Fruit fly (Drosophila melanogaster) whole organism, embryonic: Measurements from ENCODE around the gene Rchy1.

Experiments
- CG1024 ChIP-seq: fragments of 200-800 bp; sonication (Bioruptor generic); IDR thresholded peaks from 2 replicates; pipeline ENCODE4 v1.3.6; 2022; ENCODE audit warnings: missing biosample characterization, missing genetic modification characterization
- CG10267 ChIP-seq: fragments of 200-800 bp; sonication (Bioruptor generic); optimal IDR thresholded peaks from 2 replicates; lab custom pipeline; 2018; ENCODE audit warnings: missing biosample characterization, mild to moderate bottlenecking, missing genetic modification characterization, moderate library complexity
- CG10543 ChIP-seq: fragments of 200-800 bp; sonication (Bioruptor generic); optimal IDR thresholded peaks from 3 replicates; lab custom pipeline; 2017; ENCODE audit warnings: missing biosample characterization, mild to moderate bottlenecking, missing genetic modification characterization, moderate library complexity
- CG11504 ChIP-seq: fragments of 200-800 bp; sonication (Bioruptor generic); optimal IDR thresholded peaks from 3 replicates; lab custom pipeline; 2019; ENCODE audit warnings: missing biosample characterization, mild to moderate bottlenecking, missing genetic modification characterization, moderate library complexity
- CG11695 ChIP-seq: fragments of 200-800 bp; sonication (Bioruptor generic); IDR thresholded peaks from 3 replicates; pipeline ENCODE4 v1.3.6; 2022; ENCODE audit warnings: missing biosample characterization, missing genetic modification characterization
- CG12659 ChIP-seq: fragments of 200-800 bp; sonication (Bioruptor generic); optimal IDR thresholded peaks from 3 replicates; lab custom pipeline; 2017; ENCODE audit warnings: mild to moderate bottlenecking, missing biosample characterization, missing genetic modification reagents, missing genetic modification characterization
- CG14014 ChIP-seq: fragments of 200-800 bp; sonication (Bioruptor generic); IDR thresholded peaks from 2 replicates; pipeline ENCODE4 v1.3.6; 2022; ENCODE audit warnings: missing biosample characterization, missing genetic modification characterization
- CG15073 ChIP-seq: fragments of 200-800 bp; sonication (Bioruptor generic); optimal IDR thresholded peaks from 2 replicates; lab custom pipeline; 2016; ENCODE audit warnings: missing biosample characterization, missing genetic modification characterization
- CG17359 ChIP-seq: fragments of 200-800 bp; sonication (Bioruptor generic); optimal IDR thresholded peaks from 3 replicates; lab custom pipeline; 2018; ENCODE audit warnings: missing biosample characterization, mild to moderate bottlenecking, missing genetic modification characterization, moderate library complexity
- CG18599 ChIP-seq: fragments of 200-800 bp; sonication (Bioruptor generic); optimal IDR thresholded peaks from 3 replicates; lab custom pipeline; 2017; ENCODE audit warnings: missing biosample characterization, missing genetic modification characterization, mild to moderate bottlenecking, moderate library complexity, missing genetic modification reagents
- CG2120 ChIP-seq: fragments of 200-800 bp; sonication (Bioruptor generic); optimal IDR thresholded peaks from 3 replicates; lab custom pipeline; 2016; ENCODE audit warnings: missing biosample characterization, missing genetic modification characterization
- CG30020 ChIP-seq: fragments of 200-800 bp; optimal IDR thresholded peaks from 2 replicates; lab custom pipeline; 2019; ENCODE audit warnings: missing biosample characterization, mild to moderate bottlenecking, missing genetic modification characterization, moderate library complexity
- CG31388 ChIP-seq: fragments of 200-800 bp; sonication (Bioruptor generic); optimal IDR thresholded peaks from 2 replicates; lab custom pipeline; 2016; ENCODE audit warnings: missing biosample characterization, missing genetic modification characterization
- CG34422 ChIP-seq: fragments of 200-800 bp; sonication (Bioruptor generic); IDR thresholded peaks from 3 replicates; pipeline ENCODE4 v1.3.6; 2022; ENCODE audit warnings: missing biosample characterization, missing genetic modification characterization
- CG3847 ChIP-seq: fragments of 200-800 bp; sonication (Bioruptor generic); IDR thresholded peaks from 2 replicates; pipeline ENCODE4 v1.3.6; 2022; ENCODE audit warnings: missing biosample characterization, missing genetic modification characterization
- CG4707 ChIP-seq: fragments of 200-800 bp; sonication (Bioruptor generic); optimal IDR thresholded peaks from 2 replicates; lab custom pipeline; 2018; ENCODE audit warnings: missing biosample characterization, mild to moderate bottlenecking, missing genetic modification characterization, moderate library complexity
- CG4820 ChIP-seq: fragments of 200-800 bp; sonication (Bioruptor generic); optimal IDR thresholded peaks from 3 replicates; lab custom pipeline; 2016; ENCODE audit warnings: missing biosample characterization, missing genetic modification characterization
- CG6683 ChIP-seq: fragments of 200-800 bp; sonication (Bioruptor generic); optimal IDR thresholded peaks from 2 replicates; lab custom pipeline; 2017; ENCODE audit warnings: missing biosample characterization, mild to moderate bottlenecking, missing genetic modification characterization, missing genetic modification reagents
- CG7271 ChIP-seq: fragments of 200-800 bp; sonication (Bioruptor generic); optimal IDR thresholded peaks from 2 replicates; lab custom pipeline; 2018; ENCODE audit warnings: missing biosample characterization, mild to moderate bottlenecking, missing genetic modification characterization, moderate library complexity
- CG8944 ChIP-seq: fragments of 200-800 bp; sonication (Bioruptor generic); optimal IDR thresholded peaks from 3 replicates; lab custom pipeline; 2016; ENCODE audit warnings: missing biosample characterization, missing genetic modification characterization
- CG9817 ChIP-seq: fragments of 200-800 bp; sonication (Bioruptor generic); optimal IDR thresholded peaks from 2 replicates; lab custom pipeline; 2018; ENCODE audit warnings: missing biosample characterization, mild to moderate bottlenecking, missing genetic modification characterization, moderate library complexity
- E2f1 ChIP-seq: fragments of 200-800 bp; sonication (Bioruptor generic); IDR thresholded peaks from 2 replicates; pipeline ENCODE4 v1.3.6; 2022; ENCODE audit warnings: missing biosample characterization, missing genetic modification characterization
- HHEX ChIP-seq: fragments of 200-800 bp; sonication (Bioruptor generic); optimal IDR thresholded peaks from 3 replicates; lab custom pipeline; 2017; ENCODE audit warnings: missing biosample characterization, mild to moderate bottlenecking, missing genetic modification characterization, missing genetic modification reagents
- HmgZ ChIP-seq: fragments of 200-800 bp; sonication (Bioruptor generic); optimal IDR thresholded peaks from 2 replicates; lab custom pipeline; 2018; ENCODE audit warnings: missing biosample characterization, mild to moderate bottlenecking, missing genetic modification characterization
- Hr78 ChIP-seq, 2 experiments: fragments of 200-800 bp in 1 of 2; fragments of >200 bp in 1 of 2; sonication (Bioruptor generic) in 1 of 2; optimal IDR thresholded peaks; 2 replicates each; lab custom pipeline; 2017 to 2019; ENCODE audit warnings: missing biosample characterization in 2 of 2, missing genetic modification characterization in 2 of 2, mild to moderate bottlenecking in 1 of 2, moderate library complexity in 1 of 2
- Oaz ChIP-seq: fragments of 200-800 bp; sonication (Bioruptor generic); IDR thresholded peaks from 2 replicates; pipeline ENCODE4 v1.3.6; 2022; ENCODE audit warnings: missing biosample characterization, missing genetic modification characterization
- Optix ChIP-seq: fragments of 200-800 bp; sonication (Bioruptor generic); IDR thresholded peaks from 3 replicates; pipeline ENCODE4 v1.3.6; 2022; ENCODE audit warnings: missing biosample characterization, missing genetic modification characterization
- Poxn ChIP-seq: fragments of 200-800 bp; sonication (Bioruptor generic); IDR thresholded peaks from 2 replicates; pipeline ENCODE4 v1.3.6; 2022; ENCODE audit warnings: missing biosample characterization, missing genetic modification characterization
- Ptx1 ChIP-seq: fragments of 200-800 bp; sonication (Bioruptor generic); IDR thresholded peaks from 2 replicates; pipeline ENCODE4 v1.3.6; 2022; ENCODE audit warnings: missing biosample characterization, missing genetic modification characterization
- Scr ChIP-seq: fragments of 200-800 bp; sonication (Bioruptor generic); IDR thresholded peaks from 2 replicates; pipeline ENCODE4 v1.3.6; 2022; ENCODE audit warnings: missing biosample characterization, missing genetic modification characterization; ENCODE audit not compliant: partially characterized antibody
- ap ChIP-seq: fragments of 200-800 bp; sonication (Bioruptor generic); IDR thresholded peaks from 2 replicates; pipeline ENCODE4 v1.3.6; 2022; ENCODE audit warnings: missing biosample characterization, missing genetic modification characterization
- bowl ChIP-seq: fragments of 200-800 bp; sonication (Bioruptor generic); IDR thresholded peaks from 2 replicates; pipeline ENCODE4 v1.3.6; 2022; ENCODE audit warnings: missing biosample characterization, missing genetic modification characterization
- caup ChIP-seq: fragments of 200-800 bp; sonication (Bioruptor generic); optimal IDR thresholded peaks from 3 replicates; lab custom pipeline; 2017; ENCODE audit warnings: missing biosample characterization, mild to moderate bottlenecking, missing genetic modification characterization, moderate library complexity; ENCODE audit not compliant: severe bottlenecking
- cwo ChIP-seq: fragments of 200-800 bp; sonication (Bioruptor generic); optimal IDR thresholded peaks from 3 replicates; lab custom pipeline; 2017; ENCODE audit warnings: missing biosample characterization, missing genetic modification characterization, mild to moderate bottlenecking, moderate library complexity, missing genetic modification reagents
- da ChIP-seq: fragments of 200-800 bp; sonication (Bioruptor generic); optimal IDR thresholded peaks from 2 replicates; lab custom pipeline; 2016; ENCODE audit warnings: missing biosample characterization, missing genetic modification characterization
- dpn ChIP-seq, 2 experiments: fragments of 200-800 bp; sonication (Bioruptor generic); optimal IDR thresholded peaks; 3 replicates each; lab custom pipeline; 2016; ENCODE audit warnings: missing biosample characterization in 2 of 2, missing genetic modification characterization in 2 of 2
- grau ChIP-seq: fragments of 200-800 bp; optimal IDR thresholded peaks from 3 replicates; lab custom pipeline; 2019; ENCODE audit warnings: missing biosample characterization, mild to moderate bottlenecking, missing genetic modification characterization, moderate library complexity
- kah ChIP-seq: fragments of 200-800 bp; sonication (Bioruptor generic); optimal IDR thresholded peaks from 2 replicates; lab custom pipeline; 2018; ENCODE audit warnings: missing biosample characterization, mild to moderate bottlenecking, missing genetic modification characterization
- lmd ChIP-seq: fragments of 200-800 bp; sonication (Bioruptor generic); IDR thresholded peaks from 2 replicates; pipeline ENCODE4 v1.3.6; 2022; ENCODE audit warnings: missing biosample characterization, missing genetic modification characterization
- mirr ChIP-seq: fragments of 200-800 bp; sonication (Bioruptor generic); optimal IDR thresholded peaks from 3 replicates; lab custom pipeline; 2018; ENCODE audit warnings: missing biosample characterization, mild to moderate bottlenecking, missing genetic modification characterization
- pfk ChIP-seq: fragments of 200-800 bp; sonication (Bioruptor generic); optimal IDR thresholded peaks from 2 replicates; lab custom pipeline; 2018; ENCODE audit warnings: missing biosample characterization, mild to moderate bottlenecking, missing genetic modification characterization, moderate library complexity
- pros ChIP-seq: fragments of 200-800 bp; sonication (Bioruptor generic); optimal IDR thresholded peaks from 3 replicates; lab custom pipeline; 2019; ENCODE audit warnings: missing biosample characterization, mild to moderate bottlenecking, missing genetic modification characterization, moderate library complexity
- pum ChIP-seq: fragments of 200-800 bp; sonication (Bioruptor generic); optimal IDR thresholded peaks from 2 replicates; lab custom pipeline; 2016; ENCODE audit warnings: missing biosample characterization, missing genetic modification characterization
- salm ChIP-seq: fragments of 200-800 bp; sonication (Bioruptor generic); optimal IDR thresholded peaks from 2 replicates; lab custom pipeline; 2018; ENCODE audit warnings: missing biosample characterization, mild to moderate bottlenecking, missing genetic modification characterization
- sna ChIP-seq: fragments of 200-800 bp; sonication (Bioruptor generic); IDR thresholded peaks from 2 replicates; pipeline ENCODE4 v1.3.6; 2022; ENCODE audit warnings: missing biosample characterization, missing genetic modification characterization; ENCODE audit not compliant: partially characterized antibody
- sug ChIP-seq: fragments of 200-800 bp; optimal IDR thresholded peaks from 2 replicates; lab custom pipeline; 2019; ENCODE audit warnings: missing biosample characterization, mild to moderate bottlenecking, missing genetic modification characterization, moderate library complexity
- zen ChIP-seq: fragments of 200-800 bp; sonication (Bioruptor generic); optimal IDR thresholded peaks from 3 replicates; lab custom pipeline; 2018; ENCODE audit warnings: missing biosample characterization, mild to moderate bottlenecking, missing genetic modification characterization, moderate library complexity
- zf30C ChIP-seq: fragments of 200-800 bp; sonication (Bioruptor generic); optimal IDR thresholded peaks from 3 replicates; lab custom pipeline; 2018; ENCODE audit warnings: missing biosample characterization, mild to moderate bottlenecking, missing genetic modification characterization
- zfh2 ChIP-seq: fragments of 200-800 bp; sonication (Bioruptor generic); optimal IDR thresholded peaks from 2 replicates; lab custom pipeline; 2016; ENCODE audit warnings: missing biosample characterization, missing genetic modification characterization

Rchy1 gene

DNA sequence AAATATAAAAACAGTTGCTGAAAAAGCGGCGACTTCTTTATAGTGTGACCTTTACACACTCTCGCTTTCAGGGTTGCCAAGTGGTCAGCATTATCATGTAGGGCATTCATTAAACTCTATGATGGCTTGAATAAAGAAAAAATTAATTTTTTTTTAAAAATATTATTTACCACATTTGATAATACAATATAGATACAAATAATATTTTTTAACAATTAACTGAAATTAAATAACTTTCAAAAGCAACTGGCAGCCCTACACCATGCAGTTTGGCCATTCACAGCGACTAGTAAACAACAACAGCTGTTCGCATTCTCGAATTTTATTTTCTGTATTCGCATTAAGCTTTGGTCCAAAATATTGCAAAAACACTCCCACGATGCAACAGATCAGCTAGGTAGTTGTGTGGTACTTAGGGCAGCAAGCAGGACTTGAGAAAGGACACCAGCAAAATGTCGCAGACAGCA is 25.3 kb upstream of the Rchy1 start, which contains the start of the genes Phf5a and CG31638 (continued):
- TF ChIP-seq CG1024 (GFP tag; lab: Robert Waterston, UW), result peak; percentile 64
- no peak for TF ChIP-seq Scr (GFP tag; lab: Robert Waterston, UW)
- TF ChIP-seq HmgZ, result peak; percentile 97
- peak; percentile 49 for TF ChIP-seq CG4707 (GFP tag; lab: Kevin White, UChicago)
- no peak for TF ChIP-seq Hr78 (GFP tag; optimal IDR thresholded peaks at IDR 0.05; lab: Kevin White, UChicago)
- peak; percentile 94 for TF ChIP-seq CG12659
- peak; percentile 93 for TF ChIP-seq CG10267 (tag; lab: Kevin White, UChicago)
- TF ChIP-seq Poxn (GFP tag; lab: Robert Waterston, UW), result no peak
- TF ChIP-seq cwo, result peak; percentile 87
- peak; percentile 20 for TF ChIP-seq salm (tag; lab: Kevin White, UChicago)
- TF ChIP-seq CG18599, result peak; percentile 96
- TF ChIP-seq CG6683 (GFP tag; lab: Kevin White, UChicago), result peak; percentile 84
- peak; percentile 66 to 92 for TF ChIP-seq dpn (GFP tag; optimal IDR thresholded peaks at IDR 0.05; lab: Kevin White, UChicago)
- peak; percentile 72 for TF ChIP-seq CG8944 (GFP tag; lab: Kevin White, UChicago)
- TF ChIP-seq E2f1, result peak; percentile 98
- TF ChIP-seq sug, result peak; percentile 66
- peak; percentile 82 for TF ChIP-seq CG9817 (tag; lab: Kevin White, UChicago)
- peak; percentile 58 for TF ChIP-seq CG30020 (tag; lab: Kevin White, UChicago)
- TF ChIP-seq CG34422 (GFP tag; lab: Robert Waterston, UW), result peak; percentile 98
- TF ChIP-seq kah (GFP tag; lab: Kevin White, UChicago), result peak; percentile 78
- TF ChIP-seq CG3847 (GFP tag; lab: Robert Waterston, UW), result peak; percentile 90
- TF ChIP-seq CG31388 (GFP tag; lab: Kevin White, UChicago), result peak; percentile 48
- peak; percentile 84 for TF ChIP-seq CG10543 (GFP tag; lab: Kevin White, UChicago)
- TF ChIP-seq CG11504 (tag; lab: Kevin White, UChicago), result no peak
- TF ChIP-seq zf30C (GFP tag; lab: Kevin White, UChicago), result no peak
- peak; percentile 93 for TF ChIP-seq CG11695
- no peak for TF ChIP-seq pros (GFP tag; lab: Kevin White, UChicago)
- TF ChIP-seq HHEX (GFP tag; lab: Kevin White, UChicago), result peak; percentile 93
- no peak for TF ChIP-seq da
- TF ChIP-seq CG2120 (GFP tag; lab: Kevin White, UChicago), result peak; percentile 93
- peak; percentile 63; the same call in 1 of the 2 replicates for TF ChIP-seq Oaz (GFP tag; lab: Robert Waterston, UW)
- peak; percentile 90 for TF ChIP-seq zfh2
- TF ChIP-seq mirr (GFP tag; lab: Kevin White, UChicago), result peak; percentile 70
- peak; percentile 62 for TF ChIP-seq pum
- TF ChIP-seq CG17359 (tag; lab: Kevin White, UChicago), result peak; percentile 99
- no peak for TF ChIP-seq CG15073
- TF ChIP-seq grau (tag; lab: Kevin White, UChicago), result peak; percentile 82
- TF ChIP-seq ap (GFP tag; lab: Robert Waterston, UW), result peak; percentile 66; the same call in 1 of the 2 replicates
- TF ChIP-seq CG4820 (GFP tag; lab: Kevin White, UChicago), result peak; percentile 51
- TF ChIP-seq Optix (GFP tag; lab: Robert Waterston, UW), result peak; percentile 89
- TF ChIP-seq pfk, result peak; percentile 52
- peak; percentile 64 for TF ChIP-seq lmd (GFP tag; lab: Robert Waterston, UW)
- TF ChIP-seq caup (GFP tag; lab: Kevin White, UChicago), result peak; percentile 83
- peak; percentile 98 for TF ChIP-seq zen
- TF ChIP-seq CG14014 (GFP tag; lab: Robert Waterston, UW), result peak; percentile 92
- TF ChIP-seq Ptx1 (GFP tag; lab: Robert Waterston, UW), result peak; percentile 73
- TF ChIP-seq bowl (GFP tag; lab: Robert Waterston, UW), result 0 out of 2 replicates have a peak, but pooled peaks have one; percentile 26
- TF ChIP-seq CG7271, result peak; percentile 95
- TF ChIP-seq sna (GFP tag; lab: Robert Waterston, UW), result no peak; the same call in 1 of the 2 replicates
